Fruit fly (Drosophila melanogaster) whole organism, embryonic: ENCODE results near the gene bab1.

Experiments used
- Abd-B ChIP-seq: fragments of 200-800 bp; sonication (Bioruptor generic); optimal IDR thresholded peaks from 2 replicates; lab custom pipeline; 2018; ENCODE audit warnings: missing biosample characterization, mild to moderate bottlenecking, missing genetic modification characterization, moderate library complexity
- Atf-2 ChIP-seq: fragments of 200-800 bp; sonication (Bioruptor generic); optimal IDR thresholded peaks from 2 replicates; lab custom pipeline; 2016; ENCODE audit warnings: missing biosample characterization, missing genetic modification characterization
- CG11695 ChIP-seq: fragments of 200-800 bp; sonication (Bioruptor generic); IDR thresholded peaks from 3 replicates; pipeline ENCODE4 v1.3.6; 2022; ENCODE audit warnings: missing biosample characterization, missing genetic modification characterization
- CG12769 ChIP-seq: fragments of 200-800 bp; sonication (Bioruptor generic); optimal IDR thresholded peaks from 2 replicates; lab custom pipeline; 2019; ENCODE audit warnings: missing biosample characterization, mild to moderate bottlenecking, missing genetic modification characterization, moderate library complexity
- CG13894 ChIP-seq: fragments of 200-800 bp; sonication (Bioruptor generic); optimal IDR thresholded peaks from 3 replicates; lab custom pipeline; 2018; ENCODE audit warnings: missing biosample characterization, mild to moderate bottlenecking, missing genetic modification characterization, moderate library complexity
- CG14014 ChIP-seq: fragments of 200-800 bp; sonication (Bioruptor generic); IDR thresholded peaks from 2 replicates; pipeline ENCODE4 v1.3.6; 2022; ENCODE audit warnings: missing biosample characterization, missing genetic modification characterization
- CG1603 ChIP-seq: fragments of 200-800 bp; sonication (Bioruptor generic); optimal IDR thresholded peaks from 2 replicates; lab custom pipeline; 2019; ENCODE audit warnings: missing biosample characterization, mild to moderate bottlenecking, missing genetic modification characterization, moderate library complexity
- CG16779 ChIP-seq: fragments of 200-800 bp; sonication (Bioruptor generic); IDR thresholded peaks from 2 replicates; pipeline ENCODE4 v1.3.6; 2022; ENCODE audit warnings: missing biosample characterization, missing genetic modification characterization
- CG17186 ChIP-seq: fragments of 200-800 bp; sonication (Bioruptor generic); optimal IDR thresholded peaks from 3 replicates; lab custom pipeline; 2017; ENCODE audit warnings: missing biosample characterization, missing genetic modification reagents, missing genetic modification characterization
- CG1792 ChIP-seq: fragments of 200-800 bp; sonication (Bioruptor generic); optimal IDR thresholded peaks from 2 replicates; lab custom pipeline; 2016; ENCODE audit warnings: missing biosample characterization, missing genetic modification characterization
- CG2875 ChIP-seq: fragments of 200-800 bp; sonication (Bioruptor generic); optimal IDR thresholded peaks from 2 replicates; lab custom pipeline; 2017; ENCODE audit warnings: missing biosample characterization, mild to moderate bottlenecking, missing genetic modification characterization, missing genetic modification reagents
- CG31365 ChIP-seq: fragments of 200-800 bp; sonication (Bioruptor generic); optimal IDR thresholded peaks from 2 replicates; lab custom pipeline; 2018; ENCODE audit warnings: missing biosample characterization, mild to moderate bottlenecking, missing genetic modification characterization
- CG4820 ChIP-seq: fragments of 200-800 bp; sonication (Bioruptor generic); optimal IDR thresholded peaks from 3 replicates; lab custom pipeline; 2016; ENCODE audit warnings: missing biosample characterization, missing genetic modification characterization
- CG7745 ChIP-seq: fragments of 200-800 bp; sonication (Bioruptor generic); optimal IDR thresholded peaks from 2 replicates; lab custom pipeline; 2018; ENCODE audit warnings: missing biosample characterization, mild to moderate bottlenecking, missing genetic modification characterization, moderate library complexity
- CG8089 ChIP-seq: fragments of 200-800 bp; sonication (Bioruptor generic); optimal IDR thresholded peaks from 3 replicates; lab custom pipeline; 2016; ENCODE audit warnings: missing biosample characterization, missing genetic modification characterization
- CG8290 ChIP-seq, 3 experiments: fragments of 200-800 bp; sonication (Bioruptor generic); optimal IDR thresholded peaks; 2 replicates each; lab custom pipeline; 2016 to 2019; ENCODE audit warnings: missing biosample characterization in 3 of 3, missing genetic modification characterization in 3 of 3, mild to moderate bottlenecking in 2 of 3, moderate library complexity in 1 of 3
- Camta ChIP-seq: fragments of 200-800 bp; sonication (Bioruptor generic); optimal IDR thresholded peaks from 2 replicates; lab custom pipeline; 2016; ENCODE audit warnings: missing biosample characterization, missing genetic modification characterization
- D19A ChIP-seq: fragments of 200-800 bp; optimal IDR thresholded peaks from 3 replicates; lab custom pipeline; 2019; ENCODE audit warnings: missing biosample characterization, mild to moderate bottlenecking, missing genetic modification characterization, moderate library complexity
- Gsc ChIP-seq: fragments of 200-800 bp; sonication (Bioruptor generic); IDR thresholded peaks from 2 replicates; pipeline ENCODE4 v1.3.6; 2022; ENCODE audit warnings: missing biosample characterization, missing genetic modification characterization
- HLH54F ChIP-seq: fragments of 200-800 bp; sonication (Bioruptor generic); optimal IDR thresholded peaks from 3 replicates; lab custom pipeline; 2016; ENCODE audit warnings: missing biosample characterization, missing genetic modification characterization
- HLHmδ ChIP-seq: fragments of 200-800 bp; sonication (Bioruptor generic); optimal IDR thresholded peaks from 2 replicates; lab custom pipeline; 2018; ENCODE audit warnings: missing biosample characterization, mild to moderate bottlenecking, missing genetic modification characterization, moderate library complexity
- Hand ChIP-seq: fragments of 200-800 bp; sonication (Bioruptor generic); optimal IDR thresholded peaks from 2 replicates; lab custom pipeline; 2017; ENCODE audit warnings: mild to moderate bottlenecking, missing biosample characterization, missing genetic modification reagents, missing genetic modification characterization
- Lpt ChIP-seq: fragments of >200 bp; optimal IDR thresholded peaks from 2 replicates; lab custom pipeline; 2018; ENCODE audit warnings: missing biosample characterization, missing genetic modification characterization
- MTF-1 ChIP-seq: fragments of 200-800 bp; sonication (Bioruptor generic); optimal IDR thresholded peaks from 2 replicates; lab custom pipeline; 2018; ENCODE audit warnings: missing biosample characterization, mild to moderate bottlenecking, missing genetic modification characterization, borderline replicate concordance
- Max ChIP-seq: fragments of 200-800 bp; sonication (Bioruptor generic); optimal IDR thresholded peaks from 2 replicates; lab custom pipeline; 2016; ENCODE audit warnings: missing biosample characterization, mild to moderate bottlenecking, missing genetic modification characterization
- Med ChIP-seq: fragments of 200-800 bp; sonication (Bioruptor generic); peaks from one replicate; lab custom pipeline; 2016; ENCODE audit warnings: missing biosample characterization, missing genetic modification characterization, mild to moderate bottlenecking, inconsistent platforms, moderate library complexity
- Mes4 ChIP-seq: fragments of 200-800 bp; sonication (Bioruptor generic); optimal IDR thresholded peaks from 2 replicates; lab custom pipeline; 2016; ENCODE audit warnings: missing biosample characterization, missing genetic modification characterization
- NK7.1 ChIP-seq: fragments of 200-800 bp; sonication (Bioruptor generic); optimal IDR thresholded peaks from 3 replicates; lab custom pipeline; 2016; ENCODE audit warnings: missing biosample characterization, missing genetic modification characterization
- Rfx ChIP-seq: fragments of 200-800 bp; sonication (Bioruptor generic); IDR thresholded peaks from 2 replicates; pipeline ENCODE4 v1.3.6; 2022; ENCODE audit warnings: missing biosample characterization, missing genetic modification characterization
- Xrp1 ChIP-seq: fragments of 200-800 bp; sonication (Bioruptor generic); IDR thresholded peaks from 2 replicates; pipeline ENCODE4 v1.3.6; 2022; ENCODE audit warnings: missing biosample characterization, missing genetic modification characterization
- ase ChIP-seq: fragments of 200-800 bp; sonication (Bioruptor generic); IDR thresholded peaks from 3 replicates; pipeline ENCODE4 v1.3.6; 2022; ENCODE audit warnings: missing biosample characterization, missing genetic modification characterization
- cato ChIP-seq: fragments of 200-800 bp; sonication (Bioruptor generic); optimal IDR thresholded peaks from 2 replicates; lab custom pipeline; 2016; ENCODE audit warnings: missing biosample characterization, missing genetic modification characterization, borderline replicate concordance
- chinmo ChIP-seq: fragments of 200-800 bp; sonication (Bioruptor generic); IDR thresholded peaks from 4 replicates; pipeline ENCODE4 v1.3.6; 2022; ENCODE audit warnings: missing biosample characterization, missing genetic modification characterization; ENCODE audit not compliant: partially characterized antibody
- cwo ChIP-seq: fragments of 200-800 bp; sonication (Bioruptor generic); optimal IDR thresholded peaks from 3 replicates; lab custom pipeline; 2017; ENCODE audit warnings: missing biosample characterization, missing genetic modification characterization, mild to moderate bottlenecking, moderate library complexity, missing genetic modification reagents
- ewg ChIP-seq: fragments of 200-800 bp; sonication (Bioruptor generic); optimal IDR thresholded peaks from 3 replicates; lab custom pipeline; 2017; ENCODE audit warnings: mild to moderate bottlenecking, missing biosample characterization, missing genetic modification reagents, missing genetic modification characterization
- eyg ChIP-seq: fragments of 200-800 bp; sonication (Bioruptor generic); optimal IDR thresholded peaks from 3 replicates; lab custom pipeline; 2016; ENCODE audit warnings: missing biosample characterization, missing genetic modification characterization
- gt ChIP-seq: fragments of 200-800 bp; sonication (Bioruptor generic); IDR thresholded peaks from 2 replicates; pipeline ENCODE4 v1.3.6; 2022; ENCODE audit warnings: missing biosample characterization, missing genetic modification characterization
- hbn ChIP-seq: fragments of 200-800 bp; sonication (Bioruptor generic); IDR thresholded peaks from 2 replicates; pipeline ENCODE4 v1.3.6; 2022; ENCODE audit warnings: missing biosample characterization, missing genetic modification characterization; ENCODE audit not compliant: partially characterized antibody
- lbe ChIP-seq: fragments of 200-800 bp; sonication (Bioruptor generic); optimal IDR thresholded peaks from 2 replicates; lab custom pipeline; 2016; ENCODE audit warnings: missing biosample characterization, mild to moderate bottlenecking, missing genetic modification characterization
- nerfin-1 ChIP-seq: fragments of 200-800 bp; sonication (Bioruptor generic); optimal IDR thresholded peaks from 3 replicates; lab custom pipeline; 2019; ENCODE audit warnings: missing biosample characterization, mild to moderate bottlenecking, missing genetic modification characterization, moderate library complexity
- pan ChIP-seq, 4 experiments: fragments of >200 bp in 3 of 4; fragments of 200-800 bp in 1 of 4; sonication (Bioruptor generic) in 1 of 4; optimal IDR thresholded peaks in 3 of 4; IDR thresholded peaks in 1 of 4; 2 replicates each; pipeline versions ENCODE4 v1.3.6 to Lab custom; 2017 to 2022; ENCODE audit warnings: missing biosample characterization in 2 of 4, missing genetic modification characterization in 2 of 4, mixed read lengths in 1 of 4
- pzg ChIP-seq: fragments of 200-800 bp; sonication (Bioruptor generic); optimal IDR thresholded peaks from 3 replicates; lab custom pipeline; 2018; ENCODE audit warnings: missing biosample characterization, mild to moderate bottlenecking, missing genetic modification characterization, moderate library complexity
- sd ChIP-seq: fragments of 200-800 bp; sonication (Bioruptor generic); optimal IDR thresholded peaks from 3 replicates; lab custom pipeline; 2018; ENCODE audit warnings: missing biosample characterization, mild to moderate bottlenecking, missing genetic modification characterization, moderate library complexity
- sens ChIP-seq: fragments of 200-800 bp; sonication (Bioruptor generic); peaks from one replicate; lab custom pipeline; 2016; ENCODE audit warnings: missing biosample characterization, missing genetic modification characterization
- sima ChIP-seq: fragments of 200-800 bp; sonication (Bioruptor generic); optimal IDR thresholded peaks from 2 replicates; lab custom pipeline; 2016; ENCODE audit warnings: missing biosample characterization, missing genetic modification characterization
- stwl ChIP-seq: fragments of 200-800 bp; sonication (Bioruptor generic); optimal IDR thresholded peaks from 3 replicates; lab custom pipeline; 2018; ENCODE audit warnings: missing biosample characterization, mild to moderate bottlenecking, missing genetic modification characterization, moderate library complexity
- tap ChIP-seq: fragments of 200-800 bp; optimal IDR thresholded peaks from 3 replicates; lab custom pipeline; 2019; ENCODE audit warnings: missing biosample characterization, mild to moderate bottlenecking, missing genetic modification characterization, moderate library complexity
- tll ChIP-seq, 2 experiments: fragments of 200-800 bp in 1 of 2; fragments of >200 bp in 1 of 2; sonication (Bioruptor generic) in 1 of 2; optimal IDR thresholded peaks; 2 replicates each; lab custom pipeline; 2017 to 2019; ENCODE audit warnings: missing biosample characterization in 2 of 2, missing genetic modification characterization in 2 of 2, mild to moderate bottlenecking in 1 of 2, moderate library complexity in 1 of 2
- trh ChIP-seq: fragments of 200-800 bp; sonication (Bioruptor generic); optimal IDR thresholded peaks from 2 replicates; lab custom pipeline; 2016; ENCODE audit warnings: missing biosample characterization, missing genetic modification characterization
- yki ChIP-seq: fragments of >200 bp; optimal IDR thresholded peaks from 3 replicates; lab custom pipeline; 2018

The bab1 gene

dm6 chr3L:1098567-1098981, 2.3 kb downstream of the bab1 start (continued):
- TF ChIP-seq CG14014 (no peak), CG1603 (tag; lab: Kevin White, UChicago) (no peak), yki (peak; percentile 81), hbn (GFP tag; lab: Robert Waterston, UW) (peak; percentile 46; the same call in 1 of the 2 replicates), tap (tag; lab: Kevin White, UChicago) (no peak), pan (optimal IDR thresholded peaks at IDR 0.05; lab: Kevin White, UChicago) (no peak), pan (GFP tag; optimal IDR thresholded peaks at IDR 0.05 in 1 of 2, IDR thresholded peaks at IDR 0.05 in 1 of 2) (no peak), MTF-1 (no peak), nerfin-1 (no peak), cwo (GFP tag; lab: Kevin White, UChicago) (peak; percentile 90), sd (tag; lab: Kevin White, UChicago) (peak; percentile 99), CG4820 (GFP tag; lab: Kevin White, UChicago) (no peak), Gsc (GFP tag; lab: Robert Waterston, UW) (no peak), sima (no peak), CG8089 (GFP tag; lab: Kevin White, UChicago) (no peak), Xrp1 (GFP tag; lab: Robert Waterston, UW) (no peak), tll (GFP tag; optimal IDR thresholded peaks at IDR 0.05; lab: Kevin White, UChicago) (no peak), Lpt (GFP tag; lab: Kevin White, UChicago) (no peak), D19A (tag; lab: Kevin White, UChicago) (no peak), sens (GFP tag; lab: Kevin White, UChicago) (peak; percentile 12), CG16779 (no peak), lbe (peak; percentile 4), chinmo (GFP tag; lab: Robert Waterston, UW) (peak; percentile 93), pzg (GFP tag; lab: Kevin White, UChicago) (no peak), CG1792 (no peak), gt (GFP tag; lab: Robert Waterston, UW) (no peak), CG11695 (peak; percentile 30; the same call in 1 of the 3 replicates), Hand (GFP tag; lab: Kevin White, UChicago) (no peak), HLHmδ (GFP tag; lab: Kevin White, UChicago) (no peak), CG31365 (tag; lab: Kevin White, UChicago) (no peak), Abd-B (GFP tag; lab: Kevin White, UChicago) (no peak), Rfx (GFP tag; lab: Robert Waterston, UW) (0 out of 2 replicates have a peak, but pooled peaks have one; percentile 13), ewg (GFP tag; lab: Kevin White, UChicago) (no peak), HLH54F (GFP tag; lab: Kevin White, UChicago) (no peak), eyg (no peak), stwl (tag; lab: Kevin White, UChicago) (no peak), Max (no peak), ase (GFP tag; lab: Robert Waterston, UW) (no peak), CG2875 (GFP tag; lab: Kevin White, UChicago) (no peak), cato (no peak), NK7.1 (GFP tag; lab: Kevin White, UChicago) (no peak), CG17186 (GFP tag; lab: Kevin White, UChicago) (no peak), CG7745 (tag; lab: Kevin White, UChicago) (no peak), Mes4 (no peak), Atf-2 (GFP tag; lab: Kevin White, UChicago) (no peak), CG12769 (tag; lab: Kevin White, UChicago) (peak; percentile 57), Med (GFP tag; lab: Kevin White, UChicago) (peak; percentile 70), Camta (GFP tag; lab: Kevin White, UChicago) (no peak), CG13894 (tag; lab: Kevin White, UChicago) (no peak), trh (GFP tag; lab: Kevin White, UChicago) (no peak), CG8290 (GFP tag; optimal IDR thresholded peaks at IDR 0.05; lab: Kevin White, UChicago) (no peak), CG8290 (tag; optimal IDR thresholded peaks at IDR 0.05; lab: Kevin White, UChicago) (peak in 1 of 2 experiments; percentile 2)
